Worm (Caenorhabditis elegans) whole organism, early embryonic: ENCODE results near the gene T22B7.22.

ENCODE experiments used
- B0310.2 ChIP-seq: sonication (generic microtip); optimal IDR thresholded peaks from 2 replicates; lab custom pipeline; 2016; ENCODE audit warnings: mild to moderate bottlenecking, missing genetic modification characterization, missing compliant biosample characterization
- F13C5.2 ChIP-seq: sonication (generic microtip); optimal IDR thresholded peaks from 2 replicates; lab custom pipeline; 2017; ENCODE audit warnings: mild to moderate bottlenecking, missing genetic modification characterization, inconsistent platforms, missing compliant biosample characterization
- aly-1 ChIP-seq: sonication (generic microtip); optimal IDR thresholded peaks from 2 replicates; lab custom pipeline; 2016; ENCODE audit warnings: missing genetic modification characterization, missing compliant biosample characterization
- ama-1 ChIP-seq: fragments of 150-350 bp; optimal IDR thresholded peaks from 2 replicates; lab custom pipeline; 2014
- ceh-13 ChIP-seq: fragments of 200-800 bp; sonication (Bioruptor generic); optimal IDR thresholded peaks from 2 replicates; lab custom pipeline; 2018; ENCODE audit warnings: mild to moderate bottlenecking, missing genetic modification characterization, missing compliant biosample characterization
- ceh-36 ChIP-seq: sonication (generic microtip); optimal IDR thresholded peaks from 2 replicates; lab custom pipeline; 2016; ENCODE audit warnings: missing genetic modification characterization, inconsistent platforms, missing compliant biosample characterization
- ets-7 ChIP-seq: sonication (generic microtip); optimal IDR thresholded peaks from 2 replicates; lab custom pipeline; 2016; ENCODE audit warnings: missing genotype, missing genetic modification characterization, missing compliant biosample characterization
- flt-1 ChIP-seq: fragments of 200-800 bp; sonication (Bioruptor generic); IDR thresholded peaks from 2 replicates; pipeline ENCODE4 v1.3.6; 2022; ENCODE audit warnings: missing genetic modification characterization, missing compliant biosample characterization
- hmbx-1 ChIP-seq: sonication (generic microtip); optimal IDR thresholded peaks from 2 replicates; lab custom pipeline; 2016; ENCODE audit warnings: mild to moderate bottlenecking, missing genetic modification characterization, missing compliant biosample characterization
- hmg-4 ChIP-seq: fragments of 200-800 bp; sonication (Bioruptor generic); optimal IDR thresholded peaks from 2 replicates; lab custom pipeline; 2018; ENCODE audit warnings: mild to moderate bottlenecking, missing genetic modification characterization, missing compliant biosample characterization
- hnd-1 ChIP-seq: sonication (generic microtip); optimal IDR thresholded peaks from 2 replicates; lab custom pipeline; 2016; ENCODE audit warnings: missing genetic modification characterization, missing compliant biosample characterization
- pes-1 ChIP-seq: fragments of 200-800 bp; sonication (Bioruptor generic); IDR thresholded peaks from 2 replicates; pipeline ENCODE4 v1.3.6; 2022; ENCODE audit warnings: missing genetic modification reagents, missing genetic modification characterization, missing compliant biosample characterization
- scrt-1 ChIP-seq: fragments of 200-800 bp; sonication (Bioruptor generic); IDR thresholded peaks from 2 replicates; pipeline ENCODE4 v1.3.6; 2022; ENCODE audit warnings: missing genetic modification characterization, missing compliant biosample characterization
- sea-1 ChIP-seq: fragments of 200-800 bp; sonication (Bioruptor generic); conservative IDR thresholded peaks from 2 replicates; pipeline ENCODE4 v1.3.6; 2022; ENCODE audit warnings: missing genetic modification characterization, missing compliant biosample characterization
- tbx-11 ChIP-seq: fragments of 200-800 bp; sonication (Bioruptor generic); IDR thresholded peaks from 2 replicates; pipeline ENCODE4 v1.3.6; 2022; ENCODE audit warnings: missing genetic modification characterization, missing compliant biosample characterization
- tbx-37 ChIP-seq: fragments of 200-800 bp; sonication (Bioruptor generic); conservative IDR thresholded peaks from 2 replicates; pipeline ENCODE4 v1.3.6; 2022; ENCODE audit warnings: missing genetic modification reagents, missing genetic modification characterization, missing compliant biosample characterization
- tra-4 ChIP-seq: sonication (generic microtip); optimal IDR thresholded peaks from 2 replicates; lab custom pipeline; 2017; ENCODE audit warnings: missing genetic modification characterization, missing compliant biosample characterization

The T22B7.22 gene

DNA sequence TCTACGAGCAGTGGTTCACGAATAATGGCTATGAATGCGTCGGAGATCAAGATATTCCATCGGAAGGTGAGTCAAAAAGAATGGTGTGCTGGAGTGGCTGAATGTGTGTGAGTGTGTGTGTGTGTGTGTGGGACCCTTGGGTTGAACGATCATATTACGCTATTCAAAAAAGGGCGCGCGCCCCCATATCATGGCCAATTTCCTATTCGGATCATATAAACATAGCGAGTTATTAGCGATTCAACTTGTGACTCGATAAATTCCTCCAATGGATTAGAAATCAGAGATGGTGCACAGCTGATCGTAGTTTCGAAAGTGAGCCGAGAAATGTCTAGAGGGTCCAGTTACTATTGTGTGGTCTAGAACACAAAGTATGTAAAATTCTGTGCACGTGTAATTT is 11.9 kb upstream of the T22B7.22 start, which contains the start of gene srv-7:
TSS of gene srv-7 (minus strand) at position 101 of the 400 bp plus-strand sequence.
- TF ChIP-seq hmg-4 (GFP tag; lab: Kevin White, UChicago) = no peak
- TF ChIP-seq F13C5.2 = no peak
- TF ChIP-seq flt-1 (GFP tag; lab: Robert Waterston, UW) = no peak
- no peak for TF ChIP-seq sea-1
- TF ChIP-seq ceh-13 = no peak
- no peak for TF ChIP-seq tbx-37 (GFP tag; lab: Robert Waterston, UW)
- TF ChIP-seq tbx-11 = no peak
- TF ChIP-seq hnd-1 = no peak
- no peak for TF ChIP-seq hmbx-1 (tag; lab: Kevin White, UChicago)
- no peak for TF ChIP-seq B0310.2
- TF ChIP-seq scrt-1 (GFP tag; lab: Robert Waterston, UW) = no peak
- TF ChIP-seq ama-1 (lab: Kevin White, UChicago) = no peak
- TF ChIP-seq ets-7 (tag; lab: Kevin White, UChicago) = no peak
- no peak for TF ChIP-seq ceh-36
- no peak for TF ChIP-seq aly-1 (tag; lab: Kevin White, UChicago)
- TF ChIP-seq pes-1 (GFP tag; lab: Robert Waterston, UW) = no peak
- no peak for TF ChIP-seq tra-4 (tag; lab: Kevin White, UChicago)

- TF ChIP-seq hnd-1 (no peak), sea-1 (no peak), ceh-13 (no peak), ets-7 (tag; lab: Kevin White, UChicago) (no peak), pes-1 (GFP tag; lab: Robert Waterston, UW) (no peak), ama-1 (lab: Kevin White, UChicago) (no peak), hmg-4 (GFP tag; lab: Kevin White, UChicago) (no peak), tbx-37 (GFP tag; lab: Robert Waterston, UW) (no peak), hmbx-1 (tag; lab: Kevin White, UChicago) (no peak), B0310.2 (no peak), scrt-1 (GFP tag; lab: Robert Waterston, UW) (no peak), ceh-36 (no peak)
These were observed 6.0 kb upstream of the T22B7.22 start, which contains the start of gene T22B7.7 for ce11 chrX:5653813-5654212. T22B7.7 (minus strand) TSS chrX:5654074.

DNA sequence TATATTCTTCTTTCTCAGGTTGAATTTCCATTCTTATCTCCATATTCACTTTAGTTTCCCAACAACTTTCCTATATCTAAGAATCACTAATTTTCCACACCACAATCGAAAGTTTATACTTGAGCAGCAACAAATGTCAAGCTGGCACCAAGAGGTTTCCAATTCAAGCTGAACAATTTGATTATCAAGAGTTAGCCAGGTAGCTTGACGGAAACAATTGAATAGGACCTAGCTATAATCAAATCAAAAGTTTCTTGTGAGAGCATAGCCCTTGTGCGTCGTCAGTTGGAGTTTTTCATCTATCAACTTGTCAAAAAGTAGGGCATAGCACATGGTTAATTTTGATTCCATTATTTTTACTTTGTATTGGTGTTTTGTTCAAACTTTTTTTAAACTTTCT is 4.2 kb upstream of the T22B7.22 start:
- TF ChIP-seq tra-4 (tag; lab: Kevin White, UChicago) (no peak), aly-1 (tag; lab: Kevin White, UChicago) (no peak), ets-7 (tag; lab: Kevin White, UChicago) (no peak), ceh-13 (no peak)

ce11 chrX:5661179-5661578 is 1.4 kb downstream of the T22B7.22 start:
- TF ChIP-seq tbx-37 (GFP tag; lab: Robert Waterston, UW) = no peak
- TF ChIP-seq tra-4 (tag; lab: Kevin White, UChicago) = no peak
- TF ChIP-seq hnd-1 = no peak
- no peak for TF ChIP-seq B0310.2
- TF ChIP-seq ceh-36 = no peak
- no peak for TF ChIP-seq hmg-4 (GFP tag; lab: Kevin White, UChicago)
- TF ChIP-seq hmbx-1 (tag; lab: Kevin White, UChicago) = no peak
- TF ChIP-seq aly-1 (tag; lab: Kevin White, UChicago) = no peak
- no peak for TF ChIP-seq ama-1 (lab: Kevin White, UChicago)
- TF ChIP-seq flt-1 (GFP tag; lab: Robert Waterston, UW) = no peak

DNA sequence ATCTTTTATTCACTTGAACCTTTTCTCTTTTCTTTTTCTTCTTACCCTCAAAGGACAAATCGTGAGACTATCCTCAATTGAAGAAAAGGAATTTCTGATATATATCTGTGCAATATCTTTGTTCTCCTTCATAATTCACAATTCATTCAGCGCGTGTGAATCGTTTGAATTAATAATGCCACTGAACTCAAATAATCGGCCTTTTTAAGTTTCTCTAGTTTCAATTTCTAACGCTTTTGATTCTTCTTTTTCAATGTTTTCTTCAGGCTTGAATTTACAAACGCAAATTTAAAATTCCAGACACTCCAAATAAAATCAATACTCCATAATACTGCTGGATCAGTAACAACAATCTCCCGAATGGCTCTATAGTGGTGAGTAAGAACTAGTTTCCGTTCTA is 3.8 kb downstream of the T22B7.22 start, which contains the start of gene egl-13:
TSS of gene egl-13 (plus strand) at position 301 of the 400 bp plus-strand sequence.
- TF ChIP-seq flt-1 (GFP tag; lab: Robert Waterston, UW) = no peak
- TF ChIP-seq aly-1 (tag; lab: Kevin White, UChicago) = no peak
- TF ChIP-seq hmbx-1 (tag; lab: Kevin White, UChicago) = no peak
- TF ChIP-seq B0310.2 = no peak
- no peak for TF ChIP-seq ama-1 (lab: Kevin White, UChicago)
- no peak for TF ChIP-seq tbx-37 (GFP tag; lab: Robert Waterston, UW)
- no peak for TF ChIP-seq scrt-1 (GFP tag; lab: Robert Waterston, UW)
- TF ChIP-seq sea-1 = no peak
- TF ChIP-seq ets-7 (tag; lab: Kevin White, UChicago) = no peak
- no peak for TF ChIP-seq ceh-13
- no peak for TF ChIP-seq tbx-11
- TF ChIP-seq ceh-36 = no peak
- no peak for TF ChIP-seq F13C5.2
- no peak for TF ChIP-seq hmg-4 (GFP tag; lab: Kevin White, UChicago)
- no peak for TF ChIP-seq hnd-1

ce11 chrX:5669733-5670132 is 10.0 kb downstream of the T22B7.22 start:
- TF ChIP-seq tbx-11 (no peak), scrt-1 (GFP tag; lab: Robert Waterston, UW) (no peak), hnd-1 (no peak), sea-1 (no peak)

DNA sequence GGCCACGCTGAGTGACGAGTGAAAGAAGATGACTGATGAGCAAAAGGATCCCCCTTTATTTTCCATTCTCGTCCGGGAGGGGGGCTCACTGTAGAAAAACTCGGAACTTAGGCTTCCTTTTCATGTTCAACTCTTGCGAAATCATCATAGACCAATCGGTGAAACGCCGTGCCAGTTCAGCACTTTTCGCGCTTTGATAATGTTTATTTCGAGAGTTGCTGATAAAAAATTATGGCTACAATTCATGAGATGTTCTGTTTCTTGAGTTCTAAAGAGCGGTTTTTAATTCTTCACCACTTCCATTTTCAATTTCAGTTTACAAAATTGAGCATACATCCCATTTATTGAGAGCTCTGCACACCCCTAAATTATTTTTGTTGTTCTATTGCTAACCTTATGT is 11.1 kb downstream of the T22B7.22 start:
- TF ChIP-seq aly-1 (tag; lab: Kevin White, UChicago) = no peak
- TF ChIP-seq tbx-37 (GFP tag; lab: Robert Waterston, UW) = no peak
- no peak for TF ChIP-seq hmbx-1 (tag; lab: Kevin White, UChicago)
- no peak for TF ChIP-seq tra-4 (tag; lab: Kevin White, UChicago)
- no peak for TF ChIP-seq ceh-36
- TF ChIP-seq flt-1 (GFP tag; lab: Robert Waterston, UW) = no peak
- no peak for TF ChIP-seq scrt-1 (GFP tag; lab: Robert Waterston, UW)
- no peak for TF ChIP-seq tbx-11
- TF ChIP-seq sea-1 = no peak
- TF ChIP-seq F13C5.2 = no peak
- no peak for TF ChIP-seq ama-1 (lab: Kevin White, UChicago)
- no peak for TF ChIP-seq pes-1 (GFP tag; lab: Robert Waterston, UW)
- TF ChIP-seq ets-7 (tag; lab: Kevin White, UChicago) = no peak
- no peak for TF ChIP-seq hmg-4 (GFP tag; lab: Kevin White, UChicago)
- no peak for TF ChIP-seq ceh-13
- no peak for TF ChIP-seq hnd-1
- TF ChIP-seq B0310.2 = no peak

- TF ChIP-seq ceh-13 (no peak), tbx-11 (no peak), hnd-1 (no peak), hmbx-1 (tag; lab: Kevin White, UChicago) (no peak), ama-1 (lab: Kevin White, UChicago) (no peak), hmg-4 (GFP tag; lab: Kevin White, UChicago) (no peak), flt-1 (GFP tag; lab: Robert Waterston, UW) (no peak), ets-7 (tag; lab: Kevin White, UChicago) (no peak)
These were observed 12.8 kb downstream of the T22B7.22 start for ce11 chrX:5672615-5673014.
